Worm (Caenorhabditis elegans) whole organism, L3 larva: ENCODE data around the gene C09G9.3.

ENCODE experiments used
- R02D3.7 ChIP-seq: fragments of 150-350 bp; optimal IDR thresholded peaks from 2 replicates; lab custom pipeline; 2014; ENCODE audit warnings: missing biosample characterization, missing genetic modification characterization
- ZK546.5 ChIP-seq: sonication (generic microtip); optimal IDR thresholded peaks from 2 replicates; lab custom pipeline; 2017; ENCODE audit warnings: missing biosample characterization, missing genetic modification characterization
- aly-2 ChIP-seq: fragments of 150-350 bp; optimal IDR thresholded peaks from 2 replicates; lab custom pipeline; 2014; ENCODE audit warnings: missing biosample characterization, missing genetic modification characterization
- ama-1 ChIP-seq: fragments of 150-350 bp; optimal IDR thresholded peaks from 2 replicates; lab custom pipeline; 2018
- ceh-16 ChIP-seq: sonication (generic microtip); optimal IDR thresholded peaks from 2 replicates; lab custom pipeline; 2017; ENCODE audit warnings: missing biosample characterization, missing genetic modification characterization
- ceh-28 ChIP-seq: fragments of 150-350 bp; optimal IDR thresholded peaks from 2 replicates; lab custom pipeline; 2014; ENCODE audit warnings: missing biosample characterization, missing genetic modification reagents, missing genetic modification characterization
- ceh-82 ChIP-seq: fragments of 150-350 bp; optimal IDR thresholded peaks from 2 replicates; lab custom pipeline; 2014; ENCODE audit warnings: missing biosample characterization, missing genetic modification characterization
- ceh-9 ChIP-seq: sonication (generic microtip); optimal IDR thresholded peaks from 2 replicates; lab custom pipeline; 2018; ENCODE audit warnings: missing biosample characterization, missing genetic modification characterization
- daf-12 ChIP-seq: fragments of 150-350 bp; optimal IDR thresholded peaks from 2 replicates; lab custom pipeline; 2014; ENCODE audit warnings: missing biosample characterization, missing genetic modification reagents, missing genetic modification characterization
- egl-27 ChIP-seq: sonication (generic microtip); optimal IDR thresholded peaks from 4 replicates; lab custom pipeline; 2017; ENCODE audit warnings: missing biosample characterization, missing genetic modification reagents, missing genetic modification characterization
- egl-5 ChIP-seq: fragments of 150-350 bp; optimal IDR thresholded peaks from 2 replicates; lab custom pipeline; 2017; ENCODE audit warnings: missing biosample characterization, missing genetic modification reagents, missing genetic modification characterization, inconsistent platforms
- elt-1 ChIP-seq: fragments of 150-350 bp; optimal IDR thresholded peaks from 2 replicates; lab custom pipeline; 2014; ENCODE audit warnings: missing biosample characterization, missing genetic modification characterization
- elt-2 ChIP-seq: sonication (generic microtip); optimal IDR thresholded peaks from 2 replicates; lab custom pipeline; 2016; ENCODE audit warnings: missing genetic modification reagents, mild to moderate bottlenecking, missing genetic modification characterization, missing compliant biosample characterization
- elt-3 ChIP-seq, 3 experiments: fragments of 150-350 bp in 1 of 3; sonication (generic microtip) in 2 of 3; optimal IDR thresholded peaks; 2 replicates in 2 of 3; 4 replicates in 1 of 3; lab custom pipeline; 2014 to 2017; ENCODE audit warnings: missing biosample characterization in 3 of 3, missing genetic modification characterization in 3 of 3
- eor-1 ChIP-seq, 2 experiments: fragments of 150-350 bp; optimal IDR thresholded peaks; 2 replicates each; lab custom pipeline; 2014 to 2018; ENCODE audit warnings: missing biosample characterization in 2 of 2, missing genetic modification characterization in 2 of 2
- fkh-10 ChIP-seq: sonication (generic microtip); optimal IDR thresholded peaks from 2 replicates; lab custom pipeline; 2017; ENCODE audit warnings: missing biosample characterization, missing genetic modification reagents, missing genetic modification characterization
- fkh-2 ChIP-seq: fragments of 150-350 bp; optimal IDR thresholded peaks from 2 replicates; lab custom pipeline; 2014; ENCODE audit warnings: missing biosample characterization, missing genetic modification reagents, missing genetic modification characterization
- fos-1 ChIP-seq: fragments of 150-350 bp; optimal IDR thresholded peaks from 2 replicates; lab custom pipeline; 2014; ENCODE audit warnings: missing biosample characterization, missing genetic modification characterization
- hmg-11 ChIP-seq: sonication (generic microtip); optimal IDR thresholded peaks from 2 replicates; lab custom pipeline; 2016; ENCODE audit warnings: missing genetic modification characterization, missing compliant biosample characterization
- jun-1 ChIP-seq: fragments of 150-350 bp; optimal IDR thresholded peaks from 2 replicates; lab custom pipeline; 2014; ENCODE audit warnings: missing biosample characterization, missing genetic modification reagents, missing genetic modification characterization
- lin-15B ChIP-seq: fragments of 150-350 bp; optimal IDR thresholded peaks from 2 replicates; lab custom pipeline; 2014; ENCODE audit warnings: missing biosample characterization, missing genetic modification characterization
- lin-39 ChIP-seq: fragments of 150-350 bp; optimal IDR thresholded peaks from 2 replicates; lab custom pipeline; 2018; ENCODE audit warnings: missing biosample characterization, missing genetic modification reagents, missing genetic modification characterization
- lsy-12 ChIP-seq: sonication (generic microtip); optimal IDR thresholded peaks from 2 replicates; lab custom pipeline; 2016; ENCODE audit warnings: mild to moderate bottlenecking, missing genetic modification characterization, missing compliant biosample characterization
- mdl-1 ChIP-seq: fragments of 150-350 bp; optimal IDR thresholded peaks from 2 replicates; lab custom pipeline; 2014; ENCODE audit warnings: missing biosample characterization, missing genetic modification characterization
- mml-1 ChIP-seq: fragments of 150-350 bp; sonication (generic microtip); optimal IDR thresholded peaks from 3 replicates; lab custom pipeline; 2014; ENCODE audit warnings: missing biosample characterization, missing genetic modification characterization
- nfya-1 ChIP-seq: sonication (generic microtip); optimal IDR thresholded peaks from 2 replicates; lab custom pipeline; 2017; ENCODE audit warnings: missing genetic modification characterization, mild to moderate bottlenecking, missing compliant biosample characterization, antibody characterized with exemption, moderate library complexity; ENCODE audit not compliant: insufficient read depth
- nhr-11 ChIP-seq: fragments of 150-350 bp; optimal IDR thresholded peaks from 2 replicates; lab custom pipeline; 2014; ENCODE audit warnings: missing biosample characterization, missing genetic modification characterization
- nhr-12 ChIP-seq: fragments of 150-350 bp; optimal IDR thresholded peaks from 2 replicates; lab custom pipeline; 2014; ENCODE audit warnings: missing biosample characterization, missing genetic modification characterization
- nhr-23 ChIP-seq: fragments of 150-350 bp; optimal IDR thresholded peaks from 2 replicates; lab custom pipeline; 2014; ENCODE audit warnings: missing biosample characterization, missing genetic modification reagents, missing genetic modification characterization
- nhr-237 ChIP-seq: fragments of 150-350 bp; optimal IDR thresholded peaks from 2 replicates; lab custom pipeline; 2014; ENCODE audit warnings: missing biosample characterization, missing genetic modification characterization
- nhr-25 ChIP-seq: sonication (generic microtip); optimal IDR thresholded peaks from 2 replicates; lab custom pipeline; 2017; ENCODE audit warnings: missing biosample characterization, missing genetic modification characterization
- nhr-28 ChIP-seq: fragments of 150-350 bp; optimal IDR thresholded peaks from 2 replicates; lab custom pipeline; 2014; ENCODE audit warnings: missing biosample characterization, missing genetic modification characterization
- nhr-43 ChIP-seq: sonication (generic microtip); optimal IDR thresholded peaks from 2 replicates; lab custom pipeline; 2016; ENCODE audit warnings: mild to moderate bottlenecking, missing genetic modification characterization, missing compliant biosample characterization; ENCODE audit not compliant: poor library complexity, severe bottlenecking
- nhr-67 ChIP-seq: fragments of 150-350 bp; optimal IDR thresholded peaks from 2 replicates; lab custom pipeline; 2014; ENCODE audit warnings: missing biosample characterization, missing genetic modification characterization
- nhr-76 ChIP-seq: fragments of 150-350 bp; sonication (generic microtip); optimal IDR thresholded peaks from 5 replicates; lab custom pipeline; 2014; ENCODE audit warnings: missing biosample characterization, missing genetic modification characterization
- nhr-77 ChIP-seq: fragments of 150-350 bp; optimal IDR thresholded peaks from 2 replicates; lab custom pipeline; 2014; ENCODE audit warnings: missing biosample characterization, missing genetic modification characterization
- pha-4 ChIP-seq: fragments of 150-350 bp; optimal IDR thresholded peaks from 2 replicates; lab custom pipeline; 2014; ENCODE audit warnings: missing biosample characterization, missing genetic modification reagents, missing genetic modification characterization
- pqm-1 ChIP-seq: fragments of 150-350 bp; optimal IDR thresholded peaks from 2 replicates; lab custom pipeline; 2017; ENCODE audit warnings: missing biosample characterization, missing genetic modification characterization, inconsistent platforms
- sea-2 ChIP-seq: fragments of 150-350 bp; sonication (generic microtip); optimal IDR thresholded peaks from 4 replicates; lab custom pipeline; 2014; ENCODE audit warnings: missing biosample characterization, missing genetic modification reagents, missing genetic modification characterization
- skn-1 ChIP-seq: fragments of 150-350 bp; optimal IDR thresholded peaks from 2 replicates; lab custom pipeline; 2014; ENCODE audit warnings: missing biosample characterization, missing genetic modification characterization
- snpc-4 ChIP-seq: fragments of 150-350 bp; optimal IDR thresholded peaks from 2 replicates; lab custom pipeline; 2014; ENCODE audit warnings: missing biosample characterization, missing genetic modification characterization
- tbx-2 ChIP-seq: sonication (generic microtip); optimal IDR thresholded peaks from 2 replicates; lab custom pipeline; 2016; ENCODE audit warnings: mild to moderate bottlenecking, missing genetic modification characterization, missing compliant biosample characterization
- unc-39 ChIP-seq: sonication (generic microtip); optimal IDR thresholded peaks from 4 replicates; lab custom pipeline; 2017; ENCODE audit warnings: missing biosample characterization, missing genetic modification characterization
- unc-62 ChIP-seq: fragments of 150-350 bp; sonication (generic microtip); optimal IDR thresholded peaks from 4 replicates; lab custom pipeline; 2014; ENCODE audit warnings: missing biosample characterization, missing genetic modification reagents, missing genetic modification characterization
- zag-1 ChIP-seq: fragments of 150-350 bp; optimal IDR thresholded peaks from 2 replicates; lab custom pipeline; 2014; ENCODE audit warnings: missing biosample characterization, missing genetic modification characterization
- ztf-11 ChIP-seq: fragments of 150-350 bp; optimal IDR thresholded peaks from 2 replicates; lab custom pipeline; 2014; ENCODE audit warnings: missing biosample characterization, missing genetic modification characterization
- ztf-4 ChIP-seq: fragments of 150-350 bp; optimal IDR thresholded peaks from 2 replicates; lab custom pipeline; 2014; ENCODE audit warnings: missing biosample characterization, missing genetic modification characterization

Gene C09G9.3

ce11 chrIV:8822598-8822997 is 50.3 kb downstream of the C09G9.3 start:
- TF ChIP-seq nhr-28 (tag; lab: Kevin White, UChicago): no peak
- no peak for TF ChIP-seq unc-62 (GFP tag; lab: Kevin White, UChicago)
- no peak for TF ChIP-seq nhr-67 (tag; lab: Kevin White, UChicago)
- TF ChIP-seq egl-5 (tag; lab: Kevin White, UChicago): no peak
- no peak for TF ChIP-seq sea-2 (GFP tag; lab: Kevin White, UChicago)
- no peak for TF ChIP-seq lin-39 (tag; lab: Kevin White, UChicago)
- no peak for TF ChIP-seq ceh-82 (tag; lab: Kevin White, UChicago)
- no peak for TF ChIP-seq nhr-76 (tag; lab: Kevin White, UChicago)
- TF ChIP-seq ztf-4: no peak
- no peak for TF ChIP-seq ZK546.5
- no peak for TF ChIP-seq ceh-16 (tag; lab: Kevin White, UChicago)
- no peak for TF ChIP-seq nhr-11 (tag; lab: Kevin White, UChicago)
- TF ChIP-seq tbx-2 (tag; lab: Kevin White, UChicago): no peak
- TF ChIP-seq fos-1 (tag; lab: Kevin White, UChicago): no peak
- no peak for TF ChIP-seq mml-1 (tag; lab: Kevin White, UChicago)
- TF ChIP-seq elt-2 (tag; lab: Kevin White, UChicago): no peak
- TF ChIP-seq pqm-1: no peak
- peak; percentile 79 for TF ChIP-seq nhr-25 (tag; lab: Kevin White, UChicago)
- TF ChIP-seq ztf-11 (tag; lab: Kevin White, UChicago): no peak
- no peak for TF ChIP-seq ceh-9 (tag; lab: Kevin White, UChicago)
- no peak for TF ChIP-seq snpc-4 (tag; lab: Kevin White, UChicago)
- TF ChIP-seq ama-1: no peak
- peak; percentile 20 for TF ChIP-seq nfya-1
- no peak for TF ChIP-seq hmg-11 (tag; lab: Kevin White, UChicago)
- TF ChIP-seq lin-15B: no peak
- TF ChIP-seq R02D3.7: peak; percentile 45
- TF ChIP-seq nhr-12 (tag; lab: Kevin White, UChicago): no peak
- TF ChIP-seq egl-27: no peak
- TF ChIP-seq mdl-1 (tag; lab: Kevin White, UChicago): no peak
- no peak for TF ChIP-seq lsy-12
- no peak for TF ChIP-seq unc-39 (tag; lab: Kevin White, UChicago)
- peak in 1 of 3 experiments; percentile 64 for TF ChIP-seq elt-3 (tag; optimal IDR thresholded peaks at IDR 0.05; lab: Kevin White, UChicago)
- TF ChIP-seq daf-12 (tag; lab: Kevin White, UChicago): no peak
- TF ChIP-seq zag-1 (tag; lab: Kevin White, UChicago): no peak
- no peak for TF ChIP-seq jun-1 (tag; lab: Kevin White, UChicago)
- no peak for TF ChIP-seq fkh-10 (GFP tag; lab: Kevin White, UChicago)
- no peak for TF ChIP-seq eor-1 (tag; optimal IDR thresholded peaks at IDR 0.05; lab: Kevin White, UChicago)
- no peak for TF ChIP-seq nhr-77 (tag; lab: Kevin White, UChicago)
- TF ChIP-seq pha-4 (tag; lab: Kevin White, UChicago): no peak
- TF ChIP-seq nhr-237 (tag; lab: Kevin White, UChicago): no peak
- TF ChIP-seq nhr-43 (tag; lab: Kevin White, UChicago): peak; percentile 63
- TF ChIP-seq nhr-23 (tag; lab: Kevin White, UChicago): peak; percentile 0
- TF ChIP-seq ceh-28 (tag; lab: Kevin White, UChicago): peak; percentile 23
- no peak for TF ChIP-seq aly-2 (tag; lab: Kevin White, UChicago)
- no peak for TF ChIP-seq skn-1 (tag; lab: Kevin White, UChicago)
- no peak for TF ChIP-seq fkh-2
- peak; percentile 1 for TF ChIP-seq elt-1 (tag; lab: Kevin White, UChicago)
